Worm (Caenorhabditis elegans): ENCODE measurements around the gene pap-2.

- TF ChIP-seq ztf-29 (GFP tag; IDR thresholded peaks at IDR 0.05) (no peak), ztf-23 (GFP tag; IDR thresholded peaks at IDR 0.05) (no peak), tab-1 (GFP tag; IDR thresholded peaks at IDR 0.05) (no peak), med-1 (GFP tag; optimal IDR thresholded peaks at IDR 0.05; ENCODE audit: insufficient read depth) (no peak), flt-1 (GFP tag; IDR thresholded peaks at IDR 0.05) (no peak), T22C8.4 (GFP tag; IDR thresholded peaks at IDR 0.05) (no peak)
Observed at ce11 chrII:9607137-9607536, 2.1 kb downstream of the pap-2 start.

Data from whole organism, midembryonic.